Fruit fly (Drosophila melanogaster) whole organism, embryonic: Measurements from ENCODE around the gene corolla.

Source experiments
- ATbp ChIP-seq: fragments of 200-800 bp; sonication (Bioruptor generic); optimal IDR thresholded peaks from 2 replicates; lab custom pipeline; 2017; ENCODE audit warnings: missing biosample characterization, mild to moderate bottlenecking, missing genetic modification characterization, missing genetic modification reagents
- Bdp1 ChIP-seq: fragments of 200-800 bp; sonication (Bioruptor generic); optimal IDR thresholded peaks from 3 replicates; lab custom pipeline; 2016; ENCODE audit warnings: missing biosample characterization, missing genetic modification characterization
- C15 ChIP-seq: fragments of 200-800 bp; sonication (Bioruptor generic); IDR thresholded peaks from 3 replicates; pipeline ENCODE4 v1.3.6; 2022; ENCODE audit warnings: missing biosample characterization, missing genetic modification characterization
- CG10267 ChIP-seq: fragments of 200-800 bp; sonication (Bioruptor generic); optimal IDR thresholded peaks from 2 replicates; lab custom pipeline; 2018; ENCODE audit warnings: missing biosample characterization, mild to moderate bottlenecking, missing genetic modification characterization, moderate library complexity
- CG10274 ChIP-seq: fragments of 200-800 bp; sonication (Bioruptor generic); optimal IDR thresholded peaks from 3 replicates; lab custom pipeline; 2017; ENCODE audit warnings: missing biosample characterization, mild to moderate bottlenecking, missing genetic modification characterization
- CG12104 ChIP-seq: fragments of 200-800 bp; sonication (Bioruptor generic); optimal IDR thresholded peaks from 3 replicates; lab custom pipeline; 2016; ENCODE audit warnings: missing biosample characterization, missing genetic modification characterization
- CG15269 ChIP-seq: fragments of 200-800 bp; sonication (Bioruptor generic); optimal IDR thresholded peaks from 2 replicates; lab custom pipeline; 2018; ENCODE audit warnings: missing biosample characterization, mild to moderate bottlenecking, missing genetic modification characterization, moderate library complexity
- CG15479 ChIP-seq: fragments of 200-800 bp; sonication (Bioruptor generic); optimal IDR thresholded peaks from 3 replicates; lab custom pipeline; 2019; ENCODE audit warnings: missing biosample characterization, mild to moderate bottlenecking, missing genetic modification characterization, moderate library complexity
- CG16813 ChIP-seq: fragments of 200-800 bp; sonication (Bioruptor generic); IDR thresholded peaks from 3 replicates; pipeline ENCODE4 v1.3.6; 2022; ENCODE audit warnings: missing biosample characterization, missing genetic modification characterization; ENCODE audit not compliant: partially characterized antibody
- CG17186 ChIP-seq: fragments of 200-800 bp; sonication (Bioruptor generic); optimal IDR thresholded peaks from 3 replicates; lab custom pipeline; 2017; ENCODE audit warnings: missing biosample characterization, missing genetic modification reagents, missing genetic modification characterization
- CG1792 ChIP-seq: fragments of 200-800 bp; sonication (Bioruptor generic); optimal IDR thresholded peaks from 2 replicates; lab custom pipeline; 2016; ENCODE audit warnings: missing biosample characterization, missing genetic modification characterization
- CG1832 ChIP-seq: fragments of 200-800 bp; sonication (Bioruptor generic); optimal IDR thresholded peaks from 2 replicates; lab custom pipeline; 2017; ENCODE audit warnings: missing biosample characterization, mild to moderate bottlenecking, missing genetic modification characterization, inconsistent platforms
- CG31224 ChIP-seq: fragments of 200-800 bp; sonication (Bioruptor generic); IDR thresholded peaks from 2 replicates; pipeline ENCODE4 v1.3.6; 2022; ENCODE audit warnings: missing biosample characterization, missing genetic modification characterization
- CG6689 ChIP-seq: fragments of 200-800 bp; sonication (Bioruptor generic); IDR thresholded peaks from 2 replicates; pipeline ENCODE4 v1.3.6; 2022; ENCODE audit warnings: missing biosample characterization, missing genetic modification characterization
- CG7963 ChIP-seq: fragments of 200-800 bp; sonication (Bioruptor generic); IDR thresholded peaks from 3 replicates; pipeline ENCODE4 v1.3.6; 2022; ENCODE audit warnings: missing biosample characterization, missing genetic modification characterization; ENCODE audit not compliant: partially characterized antibody
- CG7987 ChIP-seq: fragments of 200-800 bp; sonication (Bioruptor generic); optimal IDR thresholded peaks from 2 replicates; lab custom pipeline; 2018; ENCODE audit warnings: missing biosample characterization, mild to moderate bottlenecking, missing genetic modification characterization, moderate library complexity
- CG8290 ChIP-seq, 3 experiments: fragments of 200-800 bp; sonication (Bioruptor generic); optimal IDR thresholded peaks; 2 replicates each; lab custom pipeline; 2016 to 2019; ENCODE audit warnings: missing biosample characterization in 3 of 3, missing genetic modification characterization in 3 of 3, mild to moderate bottlenecking in 2 of 3, moderate library complexity in 1 of 3
- Dad ChIP-seq: fragments of 200-800 bp; sonication (Bioruptor generic); optimal IDR thresholded peaks from 3 replicates; lab custom pipeline; 2016; ENCODE audit warnings: missing biosample characterization, missing genetic modification characterization
- Dip2 ChIP-seq: fragments of 200-800 bp; sonication (Bioruptor generic); IDR thresholded peaks from 2 replicates; pipeline ENCODE4 v1.3.6; 2022; ENCODE audit warnings: missing biosample characterization, missing genetic modification characterization
- HHEX ChIP-seq: fragments of 200-800 bp; sonication (Bioruptor generic); optimal IDR thresholded peaks from 3 replicates; lab custom pipeline; 2017; ENCODE audit warnings: missing biosample characterization, mild to moderate bottlenecking, missing genetic modification characterization, missing genetic modification reagents
- Jarid2 ChIP-seq: fragments of 200-800 bp; sonication (Bioruptor generic); optimal IDR thresholded peaks from 3 replicates; lab custom pipeline; 2017; ENCODE audit warnings: mild to moderate bottlenecking, missing biosample characterization, missing genetic modification reagents, missing genetic modification characterization
- Lpt ChIP-seq: fragments of >200 bp; optimal IDR thresholded peaks from 2 replicates; lab custom pipeline; 2018; ENCODE audit warnings: missing biosample characterization, missing genetic modification characterization
- Mrtf ChIP-seq: fragments of 200-800 bp; sonication (Bioruptor generic); IDR thresholded peaks from 3 replicates; pipeline ENCODE4 v1.3.6; 2022; ENCODE audit warnings: missing biosample characterization, missing genetic modification characterization
- Neu2 ChIP-seq: fragments of 200-800 bp; sonication (Bioruptor generic); optimal IDR thresholded peaks from 3 replicates; lab custom pipeline; 2016; ENCODE audit warnings: missing biosample characterization, missing genetic modification characterization, borderline replicate concordance
- Poxn ChIP-seq: fragments of 200-800 bp; sonication (Bioruptor generic); IDR thresholded peaks from 2 replicates; pipeline ENCODE4 v1.3.6; 2022; ENCODE audit warnings: missing biosample characterization, missing genetic modification characterization
- Xrp1 ChIP-seq: fragments of 200-800 bp; sonication (Bioruptor generic); IDR thresholded peaks from 2 replicates; pipeline ENCODE4 v1.3.6; 2022; ENCODE audit warnings: missing biosample characterization, missing genetic modification characterization
- ab ChIP-seq: fragments of 200-800 bp; sonication (Bioruptor generic); optimal IDR thresholded peaks from 2 replicates; lab custom pipeline; 2016; ENCODE audit warnings: missing biosample characterization, missing genetic modification characterization
- az2 ChIP-seq: fragments of 200-800 bp; sonication (Bioruptor generic); optimal IDR thresholded peaks from 3 replicates; lab custom pipeline; 2016; ENCODE audit warnings: missing biosample characterization, missing genetic modification characterization
- cad ChIP-seq: fragments of >200 bp; optimal IDR thresholded peaks from 2 replicates; lab custom pipeline; 2017; ENCODE audit warnings: missing biosample characterization, missing genetic modification characterization
- cas ChIP-seq: fragments of 200-800 bp; sonication (Bioruptor generic); IDR thresholded peaks from 2 replicates; pipeline ENCODE4 v1.3.6; 2022; ENCODE audit warnings: missing biosample characterization, missing genetic modification characterization
- cg ChIP-seq: fragments of 200-800 bp; sonication (Bioruptor generic); optimal IDR thresholded peaks from 3 replicates; lab custom pipeline; 2019; ENCODE audit warnings: missing biosample characterization, mild to moderate bottlenecking, missing genetic modification characterization, moderate library complexity
- chinmo ChIP-seq: fragments of 200-800 bp; sonication (Bioruptor generic); IDR thresholded peaks from 4 replicates; pipeline ENCODE4 v1.3.6; 2022; ENCODE audit warnings: missing biosample characterization, missing genetic modification characterization; ENCODE audit not compliant: partially characterized antibody
- eve ChIP-seq, 2 experiments: fragments of >200 bp; optimal IDR thresholded peaks; 2 replicates each; lab custom pipeline; 2017; ENCODE audit warnings: missing biosample characterization in 2 of 2, missing genetic modification characterization in 2 of 2
- grn ChIP-seq: fragments of 200-800 bp; sonication (Bioruptor generic); optimal IDR thresholded peaks from 3 replicates; lab custom pipeline; 2017; ENCODE audit warnings: missing biosample characterization, missing genetic modification characterization
- gsb-n ChIP-seq: fragments of 200-800 bp; sonication (Bioruptor generic); optimal IDR thresholded peaks from 3 replicates; lab custom pipeline; 2018; ENCODE audit warnings: missing biosample characterization, mild to moderate bottlenecking, missing genetic modification characterization
- hbn ChIP-seq: fragments of 200-800 bp; sonication (Bioruptor generic); IDR thresholded peaks from 2 replicates; pipeline ENCODE4 v1.3.6; 2022; ENCODE audit warnings: missing biosample characterization, missing genetic modification characterization; ENCODE audit not compliant: partially characterized antibody
- jigr1 ChIP-seq: fragments of 200-800 bp; sonication (Bioruptor generic); IDR thresholded peaks from 3 replicates; pipeline ENCODE4 v1.3.6; 2022; ENCODE audit warnings: missing biosample characterization, missing genetic modification characterization
- ken ChIP-seq: fragments of 200-800 bp; sonication (Bioruptor generic); IDR thresholded peaks from 3 replicates; pipeline ENCODE4 v1.3.6; 2022; ENCODE audit warnings: missing biosample characterization, missing genetic modification characterization
- klu ChIP-seq: fragments of 200-800 bp; sonication (Bioruptor generic); IDR thresholded peaks from 2 replicates; pipeline ENCODE4 v1.3.6; 2022; ENCODE audit warnings: missing biosample characterization, missing genetic modification characterization
- lab ChIP-seq: fragments of 200-800 bp; sonication (Bioruptor generic); optimal IDR thresholded peaks from 3 replicates; lab custom pipeline; 2017; ENCODE audit warnings: missing biosample characterization, missing genetic modification characterization, mild to moderate bottlenecking, moderate library complexity, missing genetic modification reagents
- nau ChIP-seq: fragments of 200-800 bp; sonication (Bioruptor generic); optimal IDR thresholded peaks from 3 replicates; lab custom pipeline; 2017; ENCODE audit warnings: missing biosample characterization, mild to moderate bottlenecking, missing genetic modification characterization, missing genetic modification reagents
- nerfin-2 ChIP-seq: fragments of 200-800 bp; sonication (Bioruptor generic); IDR thresholded peaks from 2 replicates; pipeline ENCODE4 v1.3.6; 2022; ENCODE audit warnings: missing biosample characterization, missing genetic modification characterization; ENCODE audit not compliant: partially characterized antibody
- p53 ChIP-seq: fragments of 200-800 bp; sonication (Bioruptor generic); optimal IDR thresholded peaks from 2 replicates; lab custom pipeline; 2016; ENCODE audit warnings: missing biosample characterization, missing genetic modification characterization
- phol ChIP-seq: fragments of 200-800 bp; sonication (Bioruptor generic); optimal IDR thresholded peaks from 3 replicates; lab custom pipeline; 2018; ENCODE audit warnings: missing biosample characterization, mild to moderate bottlenecking, missing genetic modification characterization, moderate library complexity
- run ChIP-seq: fragments of 200-800 bp; sonication (Bioruptor generic); optimal IDR thresholded peaks from 3 replicates; lab custom pipeline; 2018; ENCODE audit warnings: missing biosample characterization, mild to moderate bottlenecking, missing genetic modification characterization
- salm ChIP-seq: fragments of 200-800 bp; sonication (Bioruptor generic); optimal IDR thresholded peaks from 2 replicates; lab custom pipeline; 2018; ENCODE audit warnings: missing biosample characterization, mild to moderate bottlenecking, missing genetic modification characterization
- sr ChIP-seq: fragments of 200-800 bp; sonication (Bioruptor generic); IDR thresholded peaks from 3 replicates; pipeline ENCODE4 v1.3.6; 2022; ENCODE audit warnings: missing biosample characterization, missing genetic modification characterization
- toy ChIP-seq: fragments of 200-800 bp; sonication (Bioruptor generic); IDR thresholded peaks from 2 replicates; pipeline ENCODE4 v1.3.6; 2022; ENCODE audit warnings: missing biosample characterization, missing genetic modification characterization
- z ChIP-seq: fragments of 200-800 bp; sonication (Bioruptor generic); IDR thresholded peaks from 3 replicates; pipeline ENCODE4 v1.3.6; 2022; ENCODE audit warnings: missing biosample characterization, missing genetic modification characterization

Gene corolla

DNA sequence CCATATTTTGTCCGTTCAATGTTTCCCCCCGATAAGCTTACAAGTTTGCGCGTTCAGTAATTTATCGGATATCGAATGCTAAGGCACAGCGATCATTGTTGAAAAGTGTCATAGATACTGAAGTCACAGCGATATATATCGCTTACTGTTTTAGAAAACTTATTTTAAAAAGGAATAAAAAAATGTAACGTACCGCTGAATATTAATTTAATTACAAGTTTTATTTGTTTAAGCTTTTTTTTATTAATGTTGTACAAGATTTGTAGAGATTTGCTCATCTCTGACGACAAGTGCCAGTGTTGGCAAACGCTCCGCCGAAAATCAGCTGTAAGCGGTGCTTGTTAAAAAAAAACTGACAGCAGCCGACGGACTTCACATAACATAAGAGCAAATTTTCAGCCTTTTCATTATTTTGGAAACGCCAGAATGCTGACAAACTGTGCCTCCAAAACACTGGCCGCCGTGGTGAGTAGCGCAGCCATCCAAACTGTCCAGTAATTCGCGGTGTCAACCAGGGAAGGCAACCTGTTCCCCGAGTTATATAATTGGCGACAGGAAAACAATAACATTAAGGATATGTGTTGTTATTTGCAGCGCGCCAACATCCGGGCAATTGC is at the start of gene corolla, which contains the start of gene ND-24 (continued):
- TF ChIP-seq salm (tag; lab: Kevin White, UChicago) (peak; percentile 16), hbn (GFP tag; lab: Robert Waterston, UW) (peak; percentile 89), CG1832 (GFP tag; lab: Kevin White, UChicago) (no peak), CG10274 (GFP tag; lab: Kevin White, UChicago) (no peak), cad (GFP tag; lab: Kevin White, UChicago) (no peak), ab (GFP tag; lab: Kevin White, UChicago) (peak; percentile 4), CG1792 (GFP tag; lab: Kevin White, UChicago) (peak; percentile 58), ATbp (GFP tag; lab: Kevin White, UChicago) (peak; percentile 35), ken (GFP tag; lab: Robert Waterston, UW) (peak; percentile 82), CG16813 (GFP tag; lab: Robert Waterston, UW) (peak; percentile 89), az2 (peak; percentile 85), CG7963 (GFP tag; lab: Robert Waterston, UW) (peak; percentile 70), klu (GFP tag; lab: Robert Waterston, UW) (peak; percentile 87), cg (no peak), cas (GFP tag; lab: Robert Waterston, UW) (peak; percentile 90), lab (GFP tag; lab: Kevin White, UChicago) (no peak), CG7987 (GFP tag; lab: Kevin White, UChicago) (peak; percentile 31), Xrp1 (peak; percentile 92), Lpt (GFP tag; lab: Kevin White, UChicago) (no peak), phol (tag; lab: Kevin White, UChicago) (peak; percentile 83), CG15269 (tag; lab: Kevin White, UChicago) (peak; percentile 78), Poxn (GFP tag; lab: Robert Waterston, UW) (peak; percentile 69), CG8290 (GFP tag; optimal IDR thresholded peaks at IDR 0.05; lab: Kevin White, UChicago) (peak; percentile 82), CG8290 (tag; optimal IDR thresholded peaks at IDR 0.05; lab: Kevin White, UChicago) (peak in 1 of 2 experiments; percentile 54), CG17186 (GFP tag; lab: Kevin White, UChicago) (peak; percentile 72), z (GFP tag; lab: Robert Waterston, UW) (no peak), CG6689 (GFP tag; lab: Robert Waterston, UW) (peak; percentile 88), Dip2 (no peak), C15 (0 out of 3 replicates have a peak, but pooled peaks have one; percentile 50), Jarid2 (GFP tag; lab: Kevin White, UChicago) (no peak), Neu2 (no peak), eve (GFP tag; optimal IDR thresholded peaks at IDR 0.05; lab: Kevin White, UChicago) (no peak), run (no peak), nau (peak; percentile 44), sr (no peak), CG31224 (GFP tag; lab: Robert Waterston, UW) (peak; percentile 78), jigr1 (GFP tag; lab: Robert Waterston, UW) (peak; percentile 57; the same call in 2 of the 3 replicates), toy (GFP tag; lab: Robert Waterston, UW) (peak; percentile 66; the same call in 1 of the 2 replicates), nerfin-2 (peak; percentile 58), gsb-n (tag; lab: Kevin White, UChicago) (peak; percentile 56), CG15479 (GFP tag; lab: Kevin White, UChicago) (no peak), Mrtf (GFP tag; lab: Robert Waterston, UW) (peak; percentile 71), HHEX (GFP tag; lab: Kevin White, UChicago) (peak; percentile 59), p53 (GFP tag; lab: Kevin White, UChicago) (no peak), CG12104 (GFP tag; lab: Kevin White, UChicago) (peak; percentile 74), Bdp1 (GFP tag; lab: Kevin White, UChicago) (peak; percentile 71), chinmo (GFP tag; lab: Robert Waterston, UW) (no peak), Dad (GFP tag; lab: Kevin White, UChicago) (peak; percentile 71), CG10267 (peak; percentile 98), grn (GFP tag; lab: Kevin White, UChicago) (no peak)
